Worm (Caenorhabditis elegans) whole organism, L2 larva: Measurements from ENCODE around the gene trd-1.

Experiments
- C34F6.9 ChIP-seq: fragments of 150-350 bp; optimal IDR thresholded peaks from 2 replicates; lab custom pipeline; 2014; ENCODE audit warnings: missing biosample characterization, missing genetic modification characterization
- F13H6.1 ChIP-seq: sonication (generic microtip); optimal IDR thresholded peaks from 2 replicates; lab custom pipeline; 2016; ENCODE audit warnings: missing genetic modification characterization, missing compliant biosample characterization
- Y55F3AM.14 ChIP-seq: fragments of 200-800 bp; sonication (Bioruptor generic); optimal IDR thresholded peaks from 2 replicates; lab custom pipeline; 2018; ENCODE audit warnings: mild to moderate bottlenecking, missing genetic modification characterization, missing compliant biosample characterization
- alr-1 ChIP-seq: fragments of 150-350 bp; optimal IDR thresholded peaks from 2 replicates; lab custom pipeline; 2014; ENCODE audit warnings: missing biosample characterization, missing genetic modification characterization
- aly-2 ChIP-seq: fragments of 150-350 bp; optimal IDR thresholded peaks from 2 replicates; lab custom pipeline; 2014; ENCODE audit warnings: missing biosample characterization, missing genetic modification characterization
- ama-1 ChIP-seq: fragments of 150-350 bp; optimal IDR thresholded peaks from 2 replicates; lab custom pipeline; 2018; ENCODE audit warnings: inconsistent platforms
- blmp-1 ChIP-seq: sonication (generic microtip); optimal IDR thresholded peaks from 2 replicates; lab custom pipeline; 2017; ENCODE audit warnings: missing genetic modification characterization, mild to moderate bottlenecking, missing compliant biosample characterization, antibody characterized with exemption, moderate library complexity; ENCODE audit not compliant: insufficient read depth
- ceh-16 ChIP-seq: fragments of 150-350 bp; optimal IDR thresholded peaks from 2 replicates; lab custom pipeline; 2014; ENCODE audit warnings: missing biosample characterization, missing genetic modification characterization
- ceh-82 ChIP-seq: fragments of 150-350 bp; optimal IDR thresholded peaks from 2 replicates; lab custom pipeline; 2014; ENCODE audit warnings: missing biosample characterization, missing genetic modification characterization
- crh-2 ChIP-seq: sonication (generic microtip); optimal IDR thresholded peaks from 2 replicates; lab custom pipeline; 2017; ENCODE audit warnings: missing biosample characterization, missing genetic modification characterization
- egl-27 ChIP-seq: sonication (generic microtip); optimal IDR thresholded peaks from 3 replicates; lab custom pipeline; 2017; ENCODE audit warnings: missing biosample characterization, missing genetic modification reagents, missing genetic modification characterization
- elt-1 ChIP-seq: fragments of 150-350 bp; optimal IDR thresholded peaks from 2 replicates; lab custom pipeline; 2014; ENCODE audit warnings: missing biosample characterization, missing genetic modification characterization
- elt-3 ChIP-seq: sonication (generic microtip); optimal IDR thresholded peaks from 2 replicates; lab custom pipeline; 2017; ENCODE audit warnings: missing biosample characterization, missing genetic modification characterization
- fos-1 ChIP-seq: fragments of 150-350 bp; optimal IDR thresholded peaks from 2 replicates; lab custom pipeline; 2014; ENCODE audit warnings: missing biosample characterization, missing genetic modification characterization
- gmeb-1 ChIP-seq: fragments of 150-350 bp; optimal IDR thresholded peaks from 2 replicates; lab custom pipeline; 2014; ENCODE audit warnings: missing biosample characterization, missing genetic modification characterization
- lin-39 ChIP-seq: fragments of 150-350 bp; optimal IDR thresholded peaks from 2 replicates; lab custom pipeline; 2014; ENCODE audit warnings: missing biosample characterization, missing genetic modification reagents, missing genetic modification characterization
- lsy-2 ChIP-seq, 2 experiments: fragments of 150-350 bp in 1 of 2; sonication (generic microtip) in 1 of 2; optimal IDR thresholded peaks; 2 replicates each; lab custom pipeline; 2014 to 2017; ENCODE audit warnings: missing biosample characterization in 2 of 2, missing genetic modification characterization in 2 of 2
- mab-5 ChIP-seq: fragments of 150-350 bp; optimal IDR thresholded peaks from 2 replicates; lab custom pipeline; 2014; ENCODE audit warnings: missing biosample characterization, missing genetic modification characterization
- mbf-1 ChIP-seq: sonication (generic microtip); optimal IDR thresholded peaks from 2 replicates; lab custom pipeline; 2017; ENCODE audit warnings: missing biosample characterization, missing genetic modification characterization
- mdl-1 ChIP-seq, 2 experiments: fragments of 150-350 bp in 1 of 2; sonication (generic microtip) in 1 of 2; optimal IDR thresholded peaks; 2 replicates each; lab custom pipeline; 2017; ENCODE audit warnings: missing biosample characterization in 2 of 2, missing genetic modification characterization in 2 of 2
- nhr-10 ChIP-seq: sonication (generic microtip); optimal IDR thresholded peaks from 2 replicates; lab custom pipeline; 2017; ENCODE audit warnings: missing biosample characterization, missing genetic modification characterization
- nhr-11 ChIP-seq: fragments of 150-350 bp; optimal IDR thresholded peaks from 2 replicates; lab custom pipeline; 2014; ENCODE audit warnings: missing biosample characterization, missing genetic modification characterization
- nhr-12 ChIP-seq: fragments of 150-350 bp; optimal IDR thresholded peaks from 2 replicates; lab custom pipeline; 2014; ENCODE audit warnings: missing biosample characterization, missing genetic modification characterization
- nhr-129 ChIP-seq: fragments of 150-350 bp; optimal IDR thresholded peaks from 2 replicates; lab custom pipeline; 2014; ENCODE audit warnings: missing biosample characterization, missing genetic modification characterization
- nhr-21 ChIP-seq: fragments of 150-350 bp; optimal IDR thresholded peaks from 2 replicates; lab custom pipeline; 2014; ENCODE audit warnings: missing biosample characterization, missing genetic modification characterization
- nhr-237 ChIP-seq: fragments of 150-350 bp; optimal IDR thresholded peaks from 2 replicates; lab custom pipeline; 2014; ENCODE audit warnings: missing biosample characterization, missing genetic modification characterization
- nhr-25 ChIP-seq: fragments of 150-350 bp; sonication (generic microtip); optimal IDR thresholded peaks from 3 replicates; lab custom pipeline; 2014; ENCODE audit warnings: missing biosample characterization, missing genetic modification characterization
- nhr-6 ChIP-seq: fragments of 150-350 bp; optimal IDR thresholded peaks from 2 replicates; lab custom pipeline; 2014; ENCODE audit warnings: missing biosample characterization, missing genetic modification characterization
- nhr-77 ChIP-seq: fragments of 150-350 bp; optimal IDR thresholded peaks from 2 replicates; lab custom pipeline; 2014; ENCODE audit warnings: missing biosample characterization, missing genetic modification characterization
- peb-1 ChIP-seq: fragments of 150-350 bp; optimal IDR thresholded peaks from 2 replicates; lab custom pipeline; 2014; ENCODE audit warnings: missing biosample characterization, missing genetic modification characterization
- sem-4 ChIP-seq: fragments of 150-350 bp; optimal IDR thresholded peaks from 2 replicates; lab custom pipeline; 2014; ENCODE audit warnings: missing biosample characterization, missing genetic modification reagents, missing genetic modification characterization
- sma-3 ChIP-seq: sonication (generic microtip); optimal IDR thresholded peaks from 2 replicates; lab custom pipeline; 2016; ENCODE audit warnings: missing genetic modification reagents, missing genetic modification characterization, missing compliant biosample characterization
- sma-9 ChIP-seq, 2 experiments: fragments of 150-350 bp in 1 of 2; sonication (generic microtip) in 1 of 2; optimal IDR thresholded peaks; 2 replicates each; lab custom pipeline; 2014 to 2016; ENCODE audit warnings: missing genetic modification characterization in 2 of 2, mild to moderate bottlenecking in 1 of 2, missing biosample characterization in 1 of 2, missing compliant biosample characterization in 1 of 2, missing genetic modification reagents in 1 of 2, moderate library complexity in 1 of 2
- snpc-4 ChIP-seq: fragments of 150-350 bp; optimal IDR thresholded peaks from 2 replicates; lab custom pipeline; 2014; ENCODE audit warnings: missing biosample characterization, missing genetic modification characterization
- unc-39 ChIP-seq: fragments of 150-350 bp; optimal IDR thresholded peaks from 2 replicates; lab custom pipeline; 2014; ENCODE audit warnings: missing biosample characterization, missing genetic modification characterization
- unc-55 ChIP-seq: fragments of 150-350 bp; sonication (generic microtip); optimal IDR thresholded peaks from 3 replicates; lab custom pipeline; 2014; ENCODE audit warnings: missing biosample characterization, missing genetic modification reagents, missing genetic modification characterization
- zag-1 ChIP-seq: fragments of 150-350 bp; optimal IDR thresholded peaks from 2 replicates; lab custom pipeline; 2014; ENCODE audit warnings: missing biosample characterization, missing genetic modification characterization
- ztf-1 ChIP-seq: fragments of 200-800 bp; sonication (Bioruptor generic); conservative IDR thresholded peaks from 2 replicates; pipeline ENCODE4 v1.3.6; 2022; ENCODE audit warnings: missing genetic modification characterization, missing compliant biosample characterization
- ztf-11 ChIP-seq: sonication (generic microtip); optimal IDR thresholded peaks from 2 replicates; lab custom pipeline; 2017; ENCODE audit warnings: missing biosample characterization, missing genetic modification characterization
- ztf-4 ChIP-seq: fragments of 150-350 bp; optimal IDR thresholded peaks from 2 replicates; lab custom pipeline; 2014; ENCODE audit warnings: missing biosample characterization, missing genetic modification characterization

Gene trd-1

DNA sequence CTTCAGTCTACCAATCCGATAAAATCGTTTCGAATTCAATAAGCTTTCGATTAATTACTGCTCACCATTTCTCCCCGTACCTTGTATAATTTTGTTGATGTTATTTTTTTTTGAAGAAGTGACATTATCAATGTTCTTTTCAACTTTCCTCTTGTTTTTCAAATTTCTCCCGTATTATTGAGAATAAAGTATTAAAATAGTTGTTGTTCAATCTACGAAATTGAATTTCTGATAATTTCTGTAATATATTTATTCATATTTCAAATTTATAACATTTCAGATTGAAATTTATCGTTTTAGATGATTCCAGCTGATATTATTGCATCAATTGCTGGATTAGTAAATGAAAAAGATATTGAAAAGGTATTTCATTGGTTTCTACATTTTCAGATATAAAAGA is at the start of gene trd-1:
Gene trd-1 (plus strand): TSS at position 301 of the 400 bp plus-strand sequence.
- no peak for TF ChIP-seq alr-1
- TF ChIP-seq mdl-1 (tag; optimal IDR thresholded peaks at IDR 0.05; lab: Kevin White, UChicago), result no peak
- TF ChIP-seq blmp-1 (tag; lab: Kevin White, UChicago), result no peak
- no peak for TF ChIP-seq mab-5 (tag; lab: Kevin White, UChicago)
- TF ChIP-seq sma-9 (GFP tag; optimal IDR thresholded peaks at IDR 0.05; lab: Kevin White, UChicago), result no peak
- no peak for TF ChIP-seq sma-9 (tag; optimal IDR thresholded peaks at IDR 0.05; lab: Kevin White, UChicago)
- TF ChIP-seq ceh-82 (tag; lab: Kevin White, UChicago), result no peak
- no peak for TF ChIP-seq elt-1

ce11 chrIII:7338009-7338408 is 48.0 kb upstream of the trd-1 start:
- TF ChIP-seq C34F6.9 (no peak), aly-2 (tag; lab: Kevin White, UChicago) (no peak), nhr-12 (tag; lab: Kevin White, UChicago) (no peak), mab-5 (tag; lab: Kevin White, UChicago) (no peak), alr-1 (no peak), gmeb-1 (no peak), blmp-1 (tag; lab: Kevin White, UChicago) (no peak), elt-3 (no peak), ztf-4 (tag; lab: Kevin White, UChicago) (no peak), elt-1 (no peak), egl-27 (tag; lab: Kevin White, UChicago) (no peak), unc-55 (GFP tag; lab: Kevin White, UChicago) (no peak), nhr-25 (tag; lab: Kevin White, UChicago) (no peak), ama-1 (lab: Kevin White, UChicago) (no peak), Y55F3AM.14 (no peak), nhr-21 (tag; lab: Kevin White, UChicago) (no peak)

DNA sequence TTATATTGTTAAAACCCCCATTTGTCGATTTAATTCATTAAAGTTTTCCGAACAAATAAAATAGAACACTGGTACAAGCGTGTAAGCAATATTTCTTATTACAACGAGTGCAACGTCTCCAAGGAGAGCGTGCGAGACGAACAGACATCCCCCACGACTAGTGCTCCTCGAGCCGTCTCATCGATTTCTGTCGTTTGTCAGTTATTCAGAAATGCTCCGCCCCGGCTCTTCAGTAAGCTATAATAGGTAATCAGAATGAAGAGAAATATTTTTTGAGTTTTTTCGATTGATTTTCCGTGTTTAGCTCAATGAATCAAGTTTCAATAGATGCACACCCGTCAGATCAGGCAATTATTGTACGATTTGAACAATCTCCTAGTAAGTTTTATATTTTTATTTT is 47.3 kb upstream of the trd-1 start, which contains the start of gene kap-1:
Gene kap-1 (plus strand): TSS at position 143 of the 400 bp plus-strand sequence.
- TF ChIP-seq C34F6.9, result peak; percentile 15
- TF ChIP-seq mdl-1 (tag; optimal IDR thresholded peaks at IDR 0.05; lab: Kevin White, UChicago), result no peak
- TF ChIP-seq ztf-1 (GFP tag; lab: Robert Waterston, UW), result no peak
- TF ChIP-seq lsy-2 (tag; optimal IDR thresholded peaks at IDR 0.05; lab: Kevin White, UChicago), result peak in 1 of 2 experiments; percentile 48
- TF ChIP-seq egl-27 (tag; lab: Kevin White, UChicago), result peak; percentile 6
- TF ChIP-seq peb-1 (tag; lab: Kevin White, UChicago), result no peak
- TF ChIP-seq ama-1 (lab: Kevin White, UChicago), result peak; percentile 1
- TF ChIP-seq Y55F3AM.14, result no peak

ce11 chrIII:7339138-7339537 is 46.9 kb upstream of the trd-1 start:
- TF ChIP-seq nhr-77 (no peak), snpc-4 (no peak), mbf-1 (no peak), egl-27 (tag; lab: Kevin White, UChicago) (no peak), zag-1 (tag; lab: Kevin White, UChicago) (no peak), gmeb-1 (no peak), nhr-6 (tag; lab: Kevin White, UChicago) (no peak), fos-1 (tag; lab: Kevin White, UChicago) (no peak), nhr-25 (tag; lab: Kevin White, UChicago) (no peak), ceh-82 (tag; lab: Kevin White, UChicago) (no peak), unc-39 (tag; lab: Kevin White, UChicago) (no peak), nhr-129 (tag; lab: Kevin White, UChicago) (no peak), ztf-11 (no peak), elt-3 (no peak), aly-2 (tag; lab: Kevin White, UChicago) (no peak), lin-39 (no peak), nhr-10 (tag; lab: Kevin White, UChicago) (no peak), F13H6.1 (tag; lab: Kevin White, UChicago) (no peak), crh-2 (no peak), lsy-2 (tag; optimal IDR thresholded peaks at IDR 0.05; lab: Kevin White, UChicago) (no peak)

- TF ChIP-seq unc-55 (GFP tag; lab: Kevin White, UChicago) (no peak), ztf-4 (tag; lab: Kevin White, UChicago) (no peak), mab-5 (tag; lab: Kevin White, UChicago) (no peak), C34F6.9 (no peak), ceh-16 (no peak), nhr-6 (tag; lab: Kevin White, UChicago) (no peak), nhr-10 (tag; lab: Kevin White, UChicago) (no peak), snpc-4 (no peak), nhr-237 (tag; lab: Kevin White, UChicago) (no peak), sem-4 (tag; lab: Kevin White, UChicago) (no peak), nhr-12 (tag; lab: Kevin White, UChicago) (no peak), aly-2 (tag; lab: Kevin White, UChicago) (no peak), gmeb-1 (no peak), alr-1 (no peak), elt-1 (no peak), nhr-11 (tag; lab: Kevin White, UChicago) (no peak), peb-1 (tag; lab: Kevin White, UChicago) (no peak), sma-3 (no peak), ama-1 (lab: Kevin White, UChicago) (no peak)
- TF ChIP-seq, all 48 proteins: peak for 0
Observed at ce11 chrIII:7343389-7343788, 42.6 kb upstream of the trd-1 start, which contains the start of gene F08F8.6. F08F8.6 (plus strand) TSS chrIII:7343689.
